Worm (Caenorhabditis elegans): ENCODE measurements around the gene C04E12.5.

DNA sequence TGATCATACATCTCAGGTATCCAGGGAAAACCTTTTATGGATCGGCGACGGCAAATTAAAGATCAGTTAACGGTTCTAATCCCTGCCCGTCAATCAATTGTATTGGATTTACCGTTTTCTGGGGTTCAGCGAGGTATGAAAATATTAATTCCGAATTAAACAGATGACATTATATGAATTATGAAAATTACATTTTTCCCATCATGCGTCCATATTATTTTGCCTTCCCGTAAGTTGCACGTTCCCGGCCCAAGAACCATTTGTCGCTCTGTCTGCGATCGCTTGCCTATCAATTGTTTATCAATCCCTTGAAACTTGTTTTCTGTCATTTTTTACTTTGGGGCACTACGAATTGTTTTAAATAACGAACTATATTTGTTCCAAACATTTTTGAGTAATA lies 3.3 kb downstream of the C04E12.5 start:
- TF ChIP-seq ama-1 (optimal IDR thresholded peaks at IDR 0.05) (no peak), ama-1 (GFP tag; optimal IDR thresholded peaks at IDR 0.05) (no peak), attf-5 (GFP tag; optimal IDR thresholded peaks at IDR 0.05) (no peak), dpl-1 (GFP tag; optimal IDR thresholded peaks at IDR 0.05) (no peak), Y56A3A.18 (GFP tag; IDR thresholded peaks at IDR 0.05) (no peak), him-1 (tag; optimal IDR thresholded peaks at IDR 0.05) (no peak), ztf-26 (tag; optimal IDR thresholded peaks at IDR 0.05) (no peak)

Measured in whole organism, young adult.